Worm (Caenorhabditis elegans): ENCODE measurements around the gene T22F3.8.

DNA sequence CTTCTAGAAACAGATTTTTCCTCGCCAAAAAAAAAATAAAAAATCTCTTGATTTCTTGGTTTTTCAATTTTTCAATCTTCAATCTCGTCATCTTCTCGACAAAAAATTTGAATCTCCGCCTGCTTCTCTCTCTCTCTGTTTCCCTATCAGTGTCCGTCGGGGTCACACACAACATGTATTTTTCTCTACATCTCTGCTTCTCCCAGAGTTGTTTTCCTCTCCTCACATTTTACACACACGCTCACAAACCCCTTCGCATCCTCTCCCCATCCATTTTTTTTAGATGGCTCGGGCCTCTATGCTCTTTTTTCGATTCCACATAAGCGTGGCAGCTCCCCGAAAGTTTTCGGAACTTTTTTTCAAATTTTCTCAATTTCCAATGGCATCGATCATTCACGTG, 25.4 kb downstream of the T22F3.8 start:
- TF ChIP-seq zag-1 (tag; optimal IDR thresholded peaks at IDR 0.05), result no peak
- TF ChIP-seq nhr-12 (tag; optimal IDR thresholded peaks at IDR 0.05), result no peak
- no peak for TF ChIP-seq skn-1 (tag; optimal IDR thresholded peaks at IDR 0.05)

Measured in whole organism, L2 larva.